Fruit fly (Drosophila melanogaster): ENCODE measurements around the gene CG12659.

dm6 chrX:8558762-8559172 lies 32.8 kb downstream of the CG12659 start, which contains the start of gene IntS4:
- peak; percentile 88 for TF ChIP-seq psq (optimal IDR thresholded peaks at IDR 0.05)
- no peak for TF ChIP-seq h (optimal IDR thresholded peaks at IDR 0.05)
- no peak for TF ChIP-seq Myc (optimal IDR thresholded peaks at IDR 0.05)
- no peak for TF ChIP-seq insv (optimal IDR thresholded peaks at IDR 0.05)
- no peak for TF ChIP-seq Sin3A (optimal IDR thresholded peaks at IDR 0.05)
- no peak for TF ChIP-seq ttk (optimal IDR thresholded peaks at IDR 0.05)
